Worm (Caenorhabditis elegans) whole organism, L4 larva: Measurements from ENCODE around the gene pals-32.

Experiments used
- T20F7.1 ChIP-seq: fragments of 200-800 bp; sonication (Bioruptor generic); optimal IDR thresholded peaks from 2 replicates; lab custom pipeline; 2018; ENCODE audit warnings: mild to moderate bottlenecking, missing genetic modification characterization, missing compliant biosample characterization
- ZK337.2 ChIP-seq: fragments of 200-800 bp; sonication (Bioruptor generic); IDR thresholded peaks from 2 replicates; pipeline ENCODE4 v1.3.6; 2022; ENCODE audit warnings: missing genetic modification reagents, missing genetic modification characterization, missing compliant biosample characterization
- ces-1 ChIP-seq: fragments of 150-350 bp; sonication (generic microtip); optimal IDR thresholded peaks from 4 replicates; lab custom pipeline; 2014; ENCODE audit warnings: missing biosample characterization, missing genetic modification reagents, missing genetic modification characterization
- daf-12 ChIP-seq: fragments of 150-350 bp; optimal IDR thresholded peaks from 2 replicates; lab custom pipeline; 2014; ENCODE audit warnings: missing biosample characterization, missing genetic modification reagents, missing genetic modification characterization
- hmg-1.1 ChIP-seq: fragments of 200-800 bp; sonication (Bioruptor generic); IDR thresholded peaks from 2 replicates; pipeline ENCODE4 v1.3.6; 2022; ENCODE audit warnings: missing genetic modification reagents, missing genetic modification characterization, missing compliant biosample characterization
- mdt-29 ChIP-seq: fragments of 200-800 bp; sonication (Bioruptor generic); IDR thresholded peaks from 2 replicates; pipeline ENCODE4 v1.3.6; 2022; ENCODE audit warnings: missing genetic modification reagents, missing genetic modification characterization, missing compliant biosample characterization
- mxl-2 ChIP-seq: fragments of 200-800 bp; sonication (Bioruptor generic); conservative IDR thresholded peaks from 2 replicates; pipeline ENCODE4 v1.3.6; 2022; ENCODE audit warnings: missing genetic modification reagents, missing genetic modification characterization, missing compliant biosample characterization
- nhr-11 ChIP-seq: fragments of 150-350 bp; optimal IDR thresholded peaks from 2 replicates; lab custom pipeline; 2014; ENCODE audit warnings: missing biosample characterization, missing genetic modification characterization
- nhr-6 ChIP-seq: fragments of 150-350 bp; optimal IDR thresholded peaks from 2 replicates; lab custom pipeline; 2014; ENCODE audit warnings: missing biosample characterization, missing genetic modification characterization
- nhr-76 ChIP-seq: fragments of 150-350 bp; optimal IDR thresholded peaks from 2 replicates; lab custom pipeline; 2014; ENCODE audit warnings: missing biosample characterization, missing genetic modification characterization
- pqm-1 ChIP-seq: sonication (generic microtip); optimal IDR thresholded peaks from 2 replicates; lab custom pipeline; 2017; ENCODE audit warnings: missing biosample characterization, missing genetic modification characterization

pals-32 gene

ce11 chrV:2945602-2946001 is 49.2 kb downstream of the pals-32 start, which contains the start of gene srh-87:
TSS of gene srh-87 (minus strand) at chrV:2945702.
- TF ChIP-seq pqm-1 (tag; lab: Kevin White, UChicago) (no peak), nhr-76 (tag; lab: Kevin White, UChicago) (no peak), daf-12 (tag; lab: Kevin White, UChicago) (no peak), hmg-1.1 (GFP tag; lab: Robert Waterston, UW) (no peak), ZK337.2 (GFP tag; lab: Robert Waterston, UW) (no peak), mdt-29 (no peak), mxl-2 (GFP tag; lab: Robert Waterston, UW) (no peak), T20F7.1 (GFP tag; lab: Kevin White, UChicago) (no peak), ces-1 (no peak), nhr-11 (tag; lab: Kevin White, UChicago) (no peak), nhr-6 (tag; lab: Kevin White, UChicago) (no peak)
